Worm (Caenorhabditis elegans): ENCODE data around the gene F08F3.6.
"Not testable (repeated sequence)": the region's sequence is repeated elsewhere in the genome, so short reads cannot be mapped to it uniquely, and the experiment has no call there.

F08F3.6 gene

DNA sequence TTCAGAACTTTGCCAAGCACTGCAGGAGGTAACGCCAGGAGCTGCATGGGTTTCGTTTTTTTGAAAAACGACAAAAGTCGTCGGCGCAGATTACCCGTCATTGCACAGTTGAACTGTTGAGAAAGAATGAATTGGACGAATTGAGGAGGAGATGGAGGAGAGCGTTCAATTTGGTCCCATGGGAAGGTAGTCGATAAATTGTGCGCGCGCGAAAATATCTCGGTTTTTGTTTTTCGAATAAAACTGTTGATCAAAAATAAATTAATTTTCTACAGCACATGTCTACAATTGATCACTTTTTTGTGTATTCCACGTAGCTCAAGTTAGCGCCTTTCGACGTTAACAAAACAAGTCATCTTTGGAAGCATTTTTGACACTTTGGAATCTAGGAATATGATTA is at the start of gene F08F3.6:
TSS of gene F08F3.6 (minus strand) at position 153 of the 400 bp plus-strand sequence.
- TF ChIP-seq unc-62 (GFP tag; optimal IDR thresholded peaks at IDR 0.05), result no peak

DNA sequence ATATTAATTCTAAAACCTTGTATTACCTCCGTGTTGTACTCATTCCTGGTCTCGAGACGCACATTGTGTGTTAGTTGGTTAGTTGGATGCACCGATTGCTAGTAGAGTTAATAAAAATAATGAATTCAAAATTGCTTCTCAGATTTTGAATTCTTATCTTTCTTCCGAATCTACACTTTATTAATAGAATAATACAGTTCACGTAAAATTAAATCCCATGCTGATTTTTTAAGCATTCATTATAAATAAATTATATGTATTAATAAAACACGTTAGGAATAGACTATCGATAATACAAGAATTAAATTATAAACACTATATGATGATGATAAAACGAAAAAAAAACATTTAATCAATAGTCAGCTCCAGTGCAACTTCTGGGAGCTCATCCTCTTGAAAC is 48.6 kb upstream of the F08F3.6 start, which contains the start of gene ZC317.6:
TSS of gene ZC317.6 (minus strand) at position 101 of the 400 bp plus-strand sequence.
- TF ChIP-seq unc-62 (GFP tag; optimal IDR thresholded peaks at IDR 0.05), result not testable (repeated sequence)

DNA sequence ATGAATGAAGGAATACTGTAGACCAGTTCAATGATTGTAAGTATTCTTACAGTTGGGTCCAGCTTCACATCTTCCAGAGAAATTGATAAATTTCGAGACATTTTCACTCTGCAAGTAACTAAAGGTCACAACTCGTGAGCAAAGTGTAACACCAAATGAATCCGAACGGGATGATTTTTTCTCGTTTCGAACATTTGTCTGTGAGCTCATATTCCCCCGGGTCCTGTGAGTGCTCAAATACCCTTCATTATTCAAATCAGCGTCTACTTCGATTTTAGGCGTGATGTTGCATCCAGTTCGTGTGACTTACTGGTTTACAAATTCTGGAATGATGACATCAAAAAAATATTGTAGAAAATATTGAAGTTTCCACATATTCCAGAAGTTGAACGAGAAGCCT is 45.5 kb upstream of the F08F3.6 start, which contains the start of gene srg-68:
TSS of gene srg-68 (minus strand) at position 101 of the 400 bp plus-strand sequence.
- no peak for TF ChIP-seq unc-62 (GFP tag; optimal IDR thresholded peaks at IDR 0.05)

DNA sequence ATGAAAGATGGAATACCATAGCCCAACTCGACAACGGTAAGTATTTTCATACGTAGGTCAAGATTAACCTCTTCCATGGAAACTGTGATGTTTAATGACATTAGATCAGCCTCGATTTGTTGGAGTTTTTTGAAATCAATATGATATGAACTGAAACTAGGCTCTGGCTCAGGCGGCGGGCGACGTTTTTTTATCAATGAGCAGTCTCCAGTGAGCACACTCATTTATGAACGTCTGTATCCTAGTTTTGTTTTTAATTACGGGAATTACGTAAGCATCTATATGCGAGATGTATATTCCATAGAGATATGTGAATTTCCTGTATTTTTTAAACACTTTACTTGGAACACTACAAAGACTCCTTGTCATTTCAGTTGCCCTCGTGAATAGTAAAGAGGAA is 43.0 kb upstream of the F08F3.6 start, which contains the start of gene srg-67:
TSS of gene srg-67 (minus strand) at position 101 of the 400 bp plus-strand sequence.
- TF ChIP-seq unc-62 (GFP tag; optimal IDR thresholded peaks at IDR 0.05), result no peak

DNA sequence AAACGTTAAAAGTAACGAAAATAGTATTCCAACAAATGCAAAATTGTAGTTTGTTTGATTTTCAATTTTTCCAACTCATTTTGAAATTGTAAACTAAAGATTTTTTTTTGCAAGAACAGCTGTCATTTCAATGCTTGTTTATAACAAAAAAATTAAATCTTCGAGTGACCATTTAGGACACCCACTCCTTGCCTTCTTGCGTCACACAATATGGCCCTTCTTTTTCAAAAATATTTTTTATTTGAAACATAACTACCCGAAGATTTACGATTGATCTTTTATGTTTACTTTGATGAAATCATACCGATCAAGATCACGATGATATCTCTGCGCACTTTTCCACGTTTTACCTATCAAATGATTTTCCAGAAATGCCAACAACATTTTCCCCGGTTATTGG is 39.9 kb upstream of the F08F3.6 start, which contains the start of gene ZC317.2:
TSS of gene ZC317.2 (plus strand) at position 301 of the 400 bp plus-strand sequence.
- TF ChIP-seq unc-62 (GFP tag; optimal IDR thresholded peaks at IDR 0.05), result no peak

DNA sequence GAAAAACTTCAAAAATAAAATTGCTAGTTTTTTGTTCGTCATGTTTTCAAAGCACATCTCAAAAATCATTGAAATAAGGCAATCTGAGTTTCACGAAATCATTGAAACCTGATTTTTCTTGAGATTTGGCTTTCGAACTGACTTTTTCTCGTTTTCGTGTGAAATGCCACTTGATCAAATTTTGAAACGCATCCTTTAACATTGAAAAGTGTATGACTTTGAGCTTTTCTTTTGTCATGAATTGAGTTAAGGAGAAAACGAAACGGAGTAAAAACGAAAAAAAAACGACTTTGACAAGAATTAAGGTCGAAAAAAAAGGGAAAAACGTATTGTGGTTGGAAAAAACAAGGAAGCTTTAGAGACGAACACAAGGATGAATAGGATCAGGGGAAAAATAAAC is 35.1 kb upstream of the F08F3.6 start:
- TF ChIP-seq unc-62 (GFP tag; optimal IDR thresholded peaks at IDR 0.05), result no peak

DNA sequence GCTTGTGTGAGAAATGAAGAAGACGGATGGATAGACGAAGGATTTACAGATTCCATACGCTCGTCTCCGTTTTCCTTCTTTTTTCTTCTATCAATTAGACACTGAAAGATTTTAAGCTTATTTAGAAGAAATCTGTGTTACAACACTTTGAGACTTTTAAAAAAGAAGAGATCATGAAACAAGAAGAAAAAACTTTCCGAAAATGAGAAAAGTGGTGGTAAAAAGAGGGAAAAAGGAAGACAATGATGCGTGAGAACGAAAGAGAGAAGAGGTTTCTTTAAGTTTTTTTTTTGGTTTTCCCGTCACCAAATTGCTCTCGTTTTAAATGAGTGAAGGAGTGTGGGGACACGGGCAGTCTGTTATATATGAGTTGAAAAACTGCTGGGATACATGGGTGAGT is 33.7 kb upstream of the F08F3.6 start, which contains the start of gene glc-3:
TSS of gene glc-3 (minus strand) at position 101 of the 400 bp plus-strand sequence.
- no peak for TF ChIP-seq unc-62 (GFP tag; optimal IDR thresholded peaks at IDR 0.05)

DNA sequence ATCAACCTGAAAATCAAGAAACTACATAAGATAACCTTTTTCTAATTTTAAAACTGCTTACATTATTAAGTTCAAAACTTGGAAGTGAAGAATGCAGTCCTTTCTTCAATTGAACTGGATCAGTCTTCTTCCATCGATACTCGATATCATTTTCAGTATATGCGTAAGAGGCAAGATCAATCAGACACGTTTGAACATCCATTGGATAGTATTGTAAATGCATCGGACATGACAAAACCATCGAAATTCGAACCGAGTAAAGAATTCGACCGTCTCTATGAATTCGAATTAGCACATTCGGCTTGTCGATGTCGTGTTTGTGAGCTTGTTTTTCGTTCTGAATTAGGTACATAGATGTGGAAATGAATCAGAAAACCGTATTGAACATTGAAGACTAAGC is 30.9 kb upstream of the F08F3.6 start:
- TF ChIP-seq unc-62 (GFP tag; optimal IDR thresholded peaks at IDR 0.05), result no peak

DNA sequence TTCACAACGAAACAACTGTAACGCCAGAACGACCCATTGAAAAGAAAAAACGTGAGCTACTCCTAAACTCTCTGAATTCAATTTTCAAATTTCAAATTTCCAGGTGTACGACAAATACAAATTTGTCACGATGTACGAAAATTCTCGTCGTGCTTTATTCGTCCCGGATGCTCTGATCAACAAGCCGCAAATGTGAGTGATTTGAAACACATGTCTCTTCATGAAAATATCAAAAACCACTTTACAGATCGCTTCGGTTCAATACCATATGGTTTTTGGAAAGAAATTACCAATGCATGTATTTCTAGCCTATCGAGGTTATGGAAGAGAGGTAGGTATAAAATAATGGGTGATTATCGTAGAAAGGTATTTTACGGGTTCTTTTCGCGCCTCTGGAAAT is 27.2 kb upstream of the F08F3.6 start:
- TF ChIP-seq unc-62 (GFP tag; optimal IDR thresholded peaks at IDR 0.05), result no peak

DNA sequence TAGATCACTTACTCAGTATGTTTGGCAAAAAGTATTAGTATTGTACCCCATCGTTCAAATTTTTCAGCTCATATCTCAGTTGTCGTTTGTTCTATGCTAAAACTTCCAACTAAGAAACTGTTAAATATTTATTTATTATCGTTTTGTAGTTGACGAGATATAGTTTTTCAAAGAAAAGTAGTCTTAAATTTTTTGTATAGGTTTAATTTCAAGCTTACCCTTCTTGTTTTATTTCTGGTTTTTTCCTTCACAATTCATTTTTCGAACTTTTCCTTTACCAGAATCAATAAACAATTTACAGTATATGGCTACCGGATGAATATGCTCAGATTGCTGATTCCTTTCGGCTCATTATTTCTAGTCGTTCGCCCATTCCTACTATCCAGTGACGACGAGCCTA is 26.0 kb upstream of the F08F3.6 start, which contains the start of gene F08F3.1:
TSS of gene F08F3.1 (plus strand) at position 301 of the 400 bp plus-strand sequence.
- no peak for TF ChIP-seq unc-62 (GFP tag; optimal IDR thresholded peaks at IDR 0.05)

DNA sequence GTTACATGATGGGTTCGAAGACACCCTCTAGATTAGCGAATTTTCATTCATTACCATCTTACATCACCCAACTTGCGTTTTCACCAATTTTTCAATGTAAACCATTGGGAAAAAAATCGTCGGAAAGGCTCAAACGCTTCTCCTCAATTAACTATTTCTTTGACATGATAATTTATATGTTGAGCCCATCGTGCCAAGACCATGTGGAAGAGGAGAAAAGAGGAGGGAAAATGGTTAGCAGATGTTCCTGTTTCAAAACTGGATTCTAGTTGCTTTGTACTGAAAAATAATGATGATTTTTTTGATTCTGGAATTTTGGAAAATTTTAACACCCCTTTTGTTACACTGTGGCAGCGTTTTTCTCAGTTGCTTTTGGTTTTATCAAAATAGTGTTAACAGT is 24.2 kb upstream of the F08F3.6 start:
- no peak for TF ChIP-seq unc-62 (GFP tag; optimal IDR thresholded peaks at IDR 0.05)

DNA sequence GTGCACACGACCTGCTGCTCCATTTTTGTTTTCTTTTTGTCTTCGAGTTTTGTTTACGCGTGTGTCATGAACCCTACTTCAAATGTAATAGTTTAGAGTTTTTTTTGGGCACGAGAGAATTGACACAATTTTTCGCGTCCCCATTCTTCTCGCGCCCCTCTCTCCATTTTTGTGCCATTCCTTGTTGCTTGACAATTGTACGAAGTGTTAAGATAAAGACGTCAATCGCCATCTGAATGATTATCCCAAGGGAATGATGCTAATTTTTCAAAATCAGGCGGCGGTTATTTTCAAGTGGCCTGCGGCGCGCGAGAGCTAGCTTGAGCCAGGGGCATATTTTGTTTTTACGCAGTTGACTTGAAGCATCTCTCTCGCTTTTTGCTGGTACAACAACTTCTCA is 22.5 kb upstream of the F08F3.6 start:
- TF ChIP-seq unc-62 (GFP tag; optimal IDR thresholded peaks at IDR 0.05), result no peak

DNA sequence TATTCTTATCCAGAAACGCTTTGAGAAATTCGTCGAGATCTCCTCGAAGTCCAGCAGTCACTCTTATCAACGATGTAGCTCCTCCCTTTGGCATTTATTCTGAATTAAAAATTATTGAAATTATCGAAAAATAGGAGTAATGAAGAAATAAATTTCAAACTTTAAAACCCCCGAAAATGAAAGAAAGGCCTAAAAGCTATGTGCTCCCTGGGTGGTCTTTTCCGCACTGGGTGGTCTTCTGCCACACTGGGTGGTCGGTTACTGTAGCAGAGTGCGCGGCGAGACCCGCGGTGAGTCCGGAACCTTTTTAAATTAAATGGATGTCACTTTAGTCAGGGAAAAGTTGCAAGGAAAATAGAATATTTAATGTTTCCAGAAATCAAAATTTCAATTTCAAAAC is 19.2 kb upstream of the F08F3.6 start, which contains the start of gene snpc-1.3:
TSS of gene snpc-1.3 (minus strand) at position 101 of the 400 bp plus-strand sequence.
- TF ChIP-seq unc-62 (GFP tag; optimal IDR thresholded peaks at IDR 0.05), result no peak

DNA sequence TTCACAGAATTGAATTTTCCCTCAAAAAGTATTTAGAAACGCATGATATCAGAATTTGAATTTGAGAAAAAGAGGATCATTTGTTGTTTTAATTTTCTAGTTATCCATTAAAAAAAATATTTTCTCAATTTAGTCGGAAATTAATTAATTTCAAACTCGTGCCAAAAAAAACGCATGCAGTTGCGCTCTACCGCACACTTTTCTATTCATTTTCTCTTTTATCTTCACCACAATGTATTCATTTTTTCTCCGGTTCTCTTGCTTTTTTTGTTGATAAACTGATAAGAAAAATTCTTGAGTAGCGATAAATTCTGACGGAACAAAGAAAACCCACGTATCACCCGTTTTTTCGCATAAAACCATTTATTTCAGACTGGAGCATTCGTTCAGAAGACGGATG is 13.2 kb upstream of the F08F3.6 start, which contains the start of gene acl-6:
TSS of gene acl-6 (plus strand) at position 367 of the 400 bp plus-strand sequence.
- TF ChIP-seq unc-62 (GFP tag; optimal IDR thresholded peaks at IDR 0.05), result no peak

DNA sequence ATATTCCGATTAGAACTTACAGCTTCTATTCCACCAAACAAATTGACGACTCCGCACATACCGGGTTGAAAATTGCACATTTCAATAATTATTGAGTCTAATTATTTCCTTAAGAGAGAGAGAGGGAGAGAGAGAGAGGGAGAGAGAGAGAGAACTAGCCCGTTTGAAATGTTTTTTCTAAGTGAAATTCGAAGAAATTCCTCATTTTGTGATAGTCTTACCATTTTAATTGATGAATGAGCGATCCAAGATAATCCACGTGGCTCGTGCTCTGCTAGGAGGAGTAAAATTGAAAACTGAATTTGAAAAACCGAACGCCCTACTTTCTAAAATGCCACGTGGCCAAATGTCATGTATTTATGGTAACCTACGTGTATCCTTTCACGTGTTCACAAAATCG is 12.6 kb upstream of the F08F3.6 start, which contains the start of gene F08F3.8:
TSS of gene F08F3.8 (minus strand) at position 101 of the 400 bp plus-strand sequence.
- no peak for TF ChIP-seq unc-62 (GFP tag; optimal IDR thresholded peaks at IDR 0.05)

DNA sequence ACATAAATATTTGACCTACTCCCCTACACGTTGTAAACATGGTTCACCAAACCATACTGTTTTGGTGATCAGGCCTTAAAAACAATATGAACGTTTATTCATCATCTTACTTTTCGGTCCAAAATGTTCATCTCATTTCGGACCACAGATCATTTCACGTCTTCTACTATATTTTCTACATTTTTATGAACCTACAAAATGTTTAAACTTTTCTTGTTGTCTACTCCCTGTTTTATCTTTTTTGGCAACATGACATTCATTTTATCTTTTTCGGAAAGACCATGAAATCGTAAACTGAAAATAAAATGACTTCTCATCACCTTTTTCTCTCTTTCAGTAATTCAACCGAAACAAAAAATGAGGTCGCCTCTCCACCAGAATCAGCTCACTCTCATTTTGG is 8.0 kb upstream of the F08F3.6 start, which contains the start of gene rhr-1:
TSS of gene rhr-1 (plus strand) at position 301 of the 400 bp plus-strand sequence.
- no peak for TF ChIP-seq unc-62 (GFP tag; optimal IDR thresholded peaks at IDR 0.05)

DNA sequence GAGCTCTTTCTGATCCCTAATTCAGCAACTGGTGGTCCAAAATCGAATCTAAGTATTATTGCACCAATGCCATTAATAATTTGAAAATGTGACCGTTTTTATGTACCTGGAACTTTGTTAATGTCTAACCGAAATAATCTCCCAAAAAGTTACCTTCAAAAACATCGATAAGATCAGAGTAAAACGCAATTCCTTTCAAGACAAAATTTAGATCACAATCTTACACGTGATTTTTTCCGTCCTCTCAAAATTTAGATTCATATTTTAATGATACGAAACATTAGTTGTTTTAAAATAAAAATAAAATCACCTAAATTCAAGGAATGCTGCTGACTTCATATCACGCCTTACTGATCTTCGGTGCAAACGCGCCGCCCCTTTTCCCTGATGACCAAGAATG is 6.5 kb upstream of the F08F3.6 start:
- TF ChIP-seq unc-62 (GFP tag; optimal IDR thresholded peaks at IDR 0.05), result no peak
